Fruit fly (Drosophila melanogaster): ENCODE data around the gene CG3040.

The CG3040 gene

DNA sequence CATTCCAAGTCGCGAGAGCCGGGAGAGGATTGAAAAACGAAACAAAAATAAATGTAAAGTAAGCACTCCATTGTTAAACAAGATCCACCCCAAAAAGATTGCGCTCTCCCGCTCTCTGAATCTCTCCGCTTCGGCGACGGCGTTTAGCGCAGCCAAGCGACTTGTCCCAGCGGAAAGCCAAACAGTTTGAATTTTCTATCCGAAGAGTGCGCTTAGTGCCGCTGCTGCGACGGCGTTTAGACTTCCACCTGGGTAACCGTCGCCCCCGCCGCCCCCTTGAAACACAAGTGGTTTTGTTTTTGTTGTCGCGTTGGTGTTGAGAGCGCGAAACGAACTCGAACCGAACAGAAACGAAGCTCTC lies 25.3 kb upstream of the CG3040 start, which contains the start of gene Inx2:
Gene Inx2, plus strand, starts transcription at position 181 of the 361 bp plus-strand sequence.
- TF ChIP-seq cnc (optimal IDR thresholded peaks at IDR 0.05) (no peak), tj (GFP tag; optimal IDR thresholded peaks at IDR 0.05) (peak; percentile 93), Hr96 (GFP tag; optimal IDR thresholded peaks at IDR 0.05) (peak; percentile 77), pad (GFP tag; optimal IDR thresholded peaks at IDR 0.05) (peak; percentile 41), cic (GFP tag; optimal IDR thresholded peaks at IDR 0.05) (peak; percentile 70), CG12768 (GFP tag; optimal IDR thresholded peaks at IDR 0.05) (peak; percentile 38), Mnt (GFP tag; optimal IDR thresholded peaks at IDR 0.05) (peak; percentile 89), CG1620 (GFP tag; optimal IDR thresholded peaks at IDR 0.05) (peak; percentile 31), bab1 (GFP tag; optimal IDR thresholded peaks at IDR 0.05) (peak; percentile 88), CG7101 (tag; optimal IDR thresholded peaks at IDR 0.05) (peak; percentile 71), CG11617 (GFP tag; optimal IDR thresholded peaks at IDR 0.05) (no peak), CG14711 (tag; optimal IDR thresholded peaks at IDR 0.05) (no peak), CG33017 (tag; optimal IDR thresholded peaks at IDR 0.05) (no peak), Clk (GFP tag; optimal IDR thresholded peaks at IDR 0.05) (no peak), CG7045 (GFP tag; optimal IDR thresholded peaks at IDR 0.05) (no peak), ovo (GFP tag; optimal IDR thresholded peaks at IDR 0.05) (peak; percentile 69), CG5204 (GFP tag; optimal IDR thresholded peaks at IDR 0.05) (no peak), kay (GFP tag; ENCODE audit: borderline replicate concordance) (no peak), Crg-1 (GFP tag; optimal IDR thresholded peaks at IDR 0.05) (peak; percentile 50), toe (GFP tag; optimal IDR thresholded peaks at IDR 0.05) (no peak)

DNA sequence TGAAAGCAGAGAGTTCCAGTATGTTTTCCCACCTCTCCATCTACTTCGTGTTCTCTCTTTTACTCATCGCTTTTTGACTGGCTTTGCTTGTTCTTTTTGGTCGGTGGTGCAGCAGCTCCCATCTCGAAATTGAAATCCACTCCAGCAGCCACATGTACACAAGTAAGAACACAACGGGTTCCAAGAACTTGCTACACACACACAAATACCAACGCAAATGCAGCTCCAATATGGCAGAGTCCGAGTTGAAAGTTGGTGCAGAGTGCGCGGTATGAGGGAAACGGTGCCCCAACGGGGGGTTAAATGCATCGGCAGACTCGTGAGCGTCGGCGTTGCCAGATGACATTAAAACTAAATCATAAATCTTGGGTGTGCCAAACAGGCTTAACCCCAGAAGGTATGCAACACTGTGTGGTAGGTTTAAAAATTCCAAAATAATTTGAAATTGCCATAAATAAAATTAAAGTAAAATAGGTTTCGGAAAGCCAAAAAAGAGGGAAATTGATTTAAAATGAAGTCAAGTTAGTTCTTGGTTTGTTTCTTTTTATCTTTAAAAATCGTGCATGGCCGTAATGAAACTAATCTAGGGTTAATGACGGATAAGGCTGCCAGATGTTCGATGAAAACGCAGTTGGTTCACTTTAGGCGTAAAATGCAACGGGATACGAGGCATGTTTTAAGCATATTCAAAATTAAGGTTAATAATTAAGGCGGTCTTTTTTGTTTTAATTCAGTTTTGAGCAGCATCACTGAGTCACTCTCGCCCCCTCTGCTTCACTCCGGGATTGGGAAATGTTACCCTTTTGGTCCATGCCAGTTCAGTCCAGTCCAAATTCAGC lies 24.7 kb upstream of the CG3040 start:
- TF ChIP-seq Clk (GFP tag; optimal IDR thresholded peaks at IDR 0.05), result no peak
- TF ChIP-seq pad (GFP tag; optimal IDR thresholded peaks at IDR 0.05), result no peak
- peak; percentile 50 for TF ChIP-seq CG5204 (GFP tag; optimal IDR thresholded peaks at IDR 0.05)
- TF ChIP-seq CG14711 (tag; optimal IDR thresholded peaks at IDR 0.05), result peak; percentile 50
- TF ChIP-seq cnc (optimal IDR thresholded peaks at IDR 0.05), result no peak
- TF ChIP-seq cic (GFP tag; optimal IDR thresholded peaks at IDR 0.05), result no peak
- TF ChIP-seq CG33017 (tag; optimal IDR thresholded peaks at IDR 0.05), result no peak
- no peak for TF ChIP-seq Hr96 (GFP tag; optimal IDR thresholded peaks at IDR 0.05)
- peak; percentile 8 for TF ChIP-seq CG11617 (GFP tag; optimal IDR thresholded peaks at IDR 0.05)
- peak; percentile 55 for TF ChIP-seq bab1 (GFP tag; optimal IDR thresholded peaks at IDR 0.05)
- no peak for TF ChIP-seq Crg-1 (GFP tag; optimal IDR thresholded peaks at IDR 0.05)
- TF ChIP-seq ovo (GFP tag; optimal IDR thresholded peaks at IDR 0.05), result no peak
- no peak for TF ChIP-seq toe (GFP tag; optimal IDR thresholded peaks at IDR 0.05)
- no peak for TF ChIP-seq CG7045 (GFP tag; optimal IDR thresholded peaks at IDR 0.05)
- no peak for TF ChIP-seq CG12768 (GFP tag; optimal IDR thresholded peaks at IDR 0.05)
- TF ChIP-seq Mnt (GFP tag; optimal IDR thresholded peaks at IDR 0.05), result no peak
- no peak for TF ChIP-seq kay (GFP tag; ENCODE audit: borderline replicate concordance)
- TF ChIP-seq tj (GFP tag; optimal IDR thresholded peaks at IDR 0.05), result no peak
- TF ChIP-seq CG7101 (tag; optimal IDR thresholded peaks at IDR 0.05), result no peak
- TF ChIP-seq CG1620 (GFP tag; optimal IDR thresholded peaks at IDR 0.05), result peak; percentile 29

DNA sequence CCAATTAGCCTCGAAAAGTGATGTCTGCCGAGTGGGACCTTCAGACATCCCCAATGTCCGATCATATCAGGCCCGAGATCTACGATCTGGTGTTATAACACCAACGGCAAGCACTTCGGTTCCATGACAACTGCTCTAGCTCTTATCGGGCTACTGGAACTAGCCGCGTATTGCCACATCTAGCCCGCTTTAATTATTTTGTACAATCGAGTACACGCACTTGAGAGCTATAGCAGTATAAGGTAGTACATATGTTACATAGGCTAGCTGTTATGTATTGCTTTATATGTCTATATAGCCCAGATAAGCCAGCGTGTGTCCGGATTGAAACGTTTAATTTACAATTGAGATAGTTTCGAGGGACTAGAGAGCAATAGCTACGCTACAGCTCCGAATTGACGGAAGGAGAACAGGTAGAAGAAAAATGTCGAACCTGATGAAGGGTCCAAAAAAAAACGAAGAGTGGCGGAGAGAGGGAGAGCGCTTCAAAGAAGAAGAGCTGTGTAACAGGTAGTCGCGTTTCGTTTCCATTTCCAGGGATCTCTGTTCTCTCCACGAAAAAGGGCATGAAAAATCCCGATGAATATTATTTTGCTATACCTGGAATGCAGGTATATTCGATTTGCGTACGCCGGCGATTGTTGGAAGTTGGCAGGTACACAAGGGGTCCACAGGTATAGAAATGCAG lies 23.9 kb upstream of the CG3040 start:
- TF ChIP-seq Mnt (GFP tag; optimal IDR thresholded peaks at IDR 0.05), result no peak
- no peak for TF ChIP-seq CG14711 (tag; optimal IDR thresholded peaks at IDR 0.05)
- TF ChIP-seq tj (GFP tag; optimal IDR thresholded peaks at IDR 0.05), result no peak
- no peak for TF ChIP-seq kay (GFP tag; ENCODE audit: borderline replicate concordance)
- TF ChIP-seq CG7045 (GFP tag; optimal IDR thresholded peaks at IDR 0.05), result no peak
- no peak for TF ChIP-seq CG7101 (tag; optimal IDR thresholded peaks at IDR 0.05)
- TF ChIP-seq cic (GFP tag; optimal IDR thresholded peaks at IDR 0.05), result no peak
- TF ChIP-seq CG33017 (tag; optimal IDR thresholded peaks at IDR 0.05), result no peak
- no peak for TF ChIP-seq ovo (GFP tag; optimal IDR thresholded peaks at IDR 0.05)
- TF ChIP-seq cnc (optimal IDR thresholded peaks at IDR 0.05), result no peak
- no peak for TF ChIP-seq CG1620 (GFP tag; optimal IDR thresholded peaks at IDR 0.05)
- no peak for TF ChIP-seq pad (GFP tag; optimal IDR thresholded peaks at IDR 0.05)
- no peak for TF ChIP-seq toe (GFP tag; optimal IDR thresholded peaks at IDR 0.05)
- TF ChIP-seq CG12768 (GFP tag; optimal IDR thresholded peaks at IDR 0.05), result no peak

DNA sequence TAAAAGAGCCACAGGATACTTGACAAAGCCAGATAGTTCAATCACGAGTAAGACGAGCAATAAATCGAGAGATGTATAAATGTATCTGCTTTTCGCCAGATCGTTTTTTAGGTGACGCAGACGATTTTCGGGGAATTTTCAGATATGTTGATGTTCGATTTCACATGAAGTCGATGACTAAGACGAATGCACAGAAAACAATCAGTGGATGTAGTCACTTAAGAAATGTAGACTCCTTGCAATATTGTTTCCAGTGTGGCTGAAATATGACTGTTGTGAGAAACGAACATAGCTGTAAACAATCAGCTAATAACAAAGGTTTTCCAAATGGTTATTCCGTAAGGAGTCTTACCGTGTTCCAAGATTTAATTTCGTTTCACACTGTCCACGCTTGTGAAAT lies 22.9 kb upstream of the CG3040 start:
- no peak for TF ChIP-seq bab1 (GFP tag; optimal IDR thresholded peaks at IDR 0.05)

DNA sequence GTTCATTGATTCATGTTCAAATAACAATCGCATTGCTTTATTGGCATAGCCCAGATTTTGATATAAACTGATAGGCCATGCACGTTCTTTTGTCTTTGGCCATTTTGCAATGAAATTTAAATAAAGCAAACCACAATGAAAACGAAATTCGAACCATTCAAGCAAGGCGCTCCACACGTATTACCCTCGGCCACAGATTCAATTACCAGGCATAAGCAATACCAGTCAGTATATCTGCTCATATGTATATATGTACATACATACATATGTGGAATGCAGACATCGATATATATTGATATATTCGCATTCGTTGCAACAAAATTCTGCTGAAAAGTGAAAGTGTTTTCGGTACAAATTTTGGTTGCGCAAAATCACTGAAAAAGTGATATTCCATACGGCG lies 22.1 kb upstream of the CG3040 start:
- TF ChIP-seq tj (GFP tag; optimal IDR thresholded peaks at IDR 0.05) (peak; percentile 97), CG14711 (tag; optimal IDR thresholded peaks at IDR 0.05) (no peak)

DNA sequence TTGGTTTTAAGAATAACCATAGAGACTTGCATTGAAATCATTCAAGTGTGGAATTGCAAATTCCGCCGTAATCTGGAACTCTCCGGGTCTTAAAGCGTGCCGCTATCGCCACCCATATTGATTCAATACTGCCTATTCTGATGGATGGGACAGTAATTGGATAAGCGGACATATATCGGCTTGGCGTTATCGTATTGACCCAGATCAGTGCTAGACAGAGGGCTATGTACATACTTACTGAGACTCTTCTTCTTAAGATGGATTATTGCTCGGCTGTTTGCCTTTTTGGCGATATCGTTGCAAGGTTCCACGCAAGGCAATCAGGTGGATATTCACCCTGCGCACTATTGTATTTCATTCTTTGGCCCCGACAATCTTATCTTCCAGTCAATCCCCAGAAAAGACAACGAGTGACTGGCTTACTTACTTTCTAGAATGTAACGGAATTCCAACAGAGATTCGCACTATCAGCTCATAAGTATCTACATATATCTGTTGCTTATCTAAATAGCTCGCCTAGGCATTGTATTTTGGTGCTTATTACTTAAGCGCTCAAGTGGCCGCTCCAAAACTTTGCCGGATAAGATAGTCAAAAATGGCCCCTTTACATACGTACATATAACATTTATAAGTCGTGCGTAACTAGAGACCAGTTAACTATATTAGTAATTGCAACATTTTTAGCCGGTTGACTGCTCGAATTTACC lies 21.4 kb upstream of the CG3040 start:
- TF ChIP-seq Crg-1 (GFP tag; optimal IDR thresholded peaks at IDR 0.05), result peak; percentile 29
- peak; percentile 8 for TF ChIP-seq CG7101 (tag; optimal IDR thresholded peaks at IDR 0.05)
- peak; percentile 54 for TF ChIP-seq kay (GFP tag; ENCODE audit: borderline replicate concordance)
- no peak for TF ChIP-seq CG33017 (tag; optimal IDR thresholded peaks at IDR 0.05)
- no peak for TF ChIP-seq Hr96 (GFP tag; optimal IDR thresholded peaks at IDR 0.05)
- TF ChIP-seq Mnt (GFP tag; optimal IDR thresholded peaks at IDR 0.05), result peak; percentile 6
